Fruit fly (Drosophila melanogaster) whole organism, embryonic: ENCODE measurements around the gene nAChRbeta1.

Experiments
- CG13287 ChIP-seq: fragments of 200-800 bp; sonication (Bioruptor generic); IDR thresholded peaks from 2 replicates; pipeline ENCODE4 v1.3.6; 2022; ENCODE audit warnings: missing biosample characterization, missing genetic modification characterization; ENCODE audit not compliant: partially characterized antibody
- CG3065 ChIP-seq: fragments of 200-800 bp; sonication (Bioruptor generic); optimal IDR thresholded peaks from 2 replicates; lab custom pipeline; 2016; ENCODE audit warnings: missing biosample characterization, missing genetic modification characterization
- CG3995 ChIP-seq: fragments of 200-800 bp; sonication (Bioruptor generic); optimal IDR thresholded peaks from 3 replicates; lab custom pipeline; 2016; ENCODE audit warnings: missing biosample characterization, missing genetic modification characterization
- H2.0 ChIP-seq: fragments of 200-800 bp; sonication (Bioruptor generic); IDR thresholded peaks from 2 replicates; pipeline ENCODE4 v1.3.6; 2022; ENCODE audit warnings: missing biosample characterization, missing genetic modification characterization
- gcm ChIP-seq: fragments of 200-800 bp; sonication (Bioruptor generic); optimal IDR thresholded peaks from 2 replicates; lab custom pipeline; 2019; ENCODE audit warnings: missing biosample characterization, mild to moderate bottlenecking, missing genetic modification characterization, moderate library complexity
- lola ChIP-seq, 3 experiments: fragments of >200 bp in 2 of 3; fragments of 200-800 bp in 1 of 3; sonication (Bioruptor generic) in 1 of 3; optimal IDR thresholded peaks; 2 replicates each; lab custom pipeline; 2017 to 2019; ENCODE audit warnings: missing biosample characterization in 3 of 3, missing genetic modification characterization in 3 of 3, mild to moderate bottlenecking in 1 of 3, moderate library complexity in 1 of 3
- tio ChIP-seq: fragments of 200-800 bp; sonication (Bioruptor generic); optimal IDR thresholded peaks from 2 replicates; lab custom pipeline; 2017; ENCODE audit warnings: missing biosample characterization, missing genetic modification characterization, inconsistent platforms

DNA sequence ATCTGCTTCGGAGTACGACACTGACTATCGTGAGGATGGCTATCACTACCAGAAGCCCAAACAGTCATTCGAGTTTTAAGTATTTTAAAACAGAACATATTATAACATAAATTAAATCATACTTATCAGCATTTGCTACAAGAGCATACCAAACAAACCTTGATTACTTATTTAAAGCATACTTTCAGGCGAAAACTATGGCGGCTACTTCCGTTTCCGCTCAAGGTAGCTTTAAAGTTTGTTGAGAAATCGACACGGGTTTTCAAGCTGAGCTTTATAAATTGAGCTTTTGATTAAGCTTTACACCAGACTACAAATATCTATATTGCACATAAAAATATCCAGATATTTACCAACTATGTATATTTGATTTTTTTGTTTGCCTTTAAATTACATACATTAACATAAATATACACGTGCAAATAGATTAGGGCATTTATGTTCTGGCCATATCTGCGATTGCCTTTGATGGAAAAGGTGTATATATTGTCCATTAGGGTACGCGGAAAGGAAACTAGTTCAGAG is 45.9 kb downstream of the nAChRbeta1 start:
- TF ChIP-seq CG13287 (GFP tag; lab: Robert Waterston, UW) (peak; percentile 29; the same call in 1 of the 2 replicates), gcm (GFP tag; lab: Kevin White, UChicago) (no peak), CG3065 (peak; percentile 39), lola (GFP tag; optimal IDR thresholded peaks at IDR 0.05; lab: Kevin White, UChicago) (no peak), CG3995 (peak; percentile 50), tio (GFP tag; lab: Kevin White, UChicago) (peak; percentile 22), H2.0 (GFP tag; lab: Robert Waterston, UW) (peak; percentile 57)
